Fruit fly (Drosophila melanogaster) whole organism, pupa: ENCODE measurements around the gene mmy.

Experiments used
- CG14655 ChIP-seq: fragments of 200-800 bp; sonication (Bioruptor generic); optimal IDR thresholded peaks from 3 replicates; lab custom pipeline; 2017; ENCODE audit warnings: mild to moderate bottlenecking, missing biosample characterization, missing genetic modification reagents, missing genetic modification characterization
- gl ChIP-seq: fragments of 200-800 bp; sonication (Bioruptor generic); optimal IDR thresholded peaks from 2 replicates; lab custom pipeline; 2018; ENCODE audit warnings: missing biosample characterization, mild to moderate bottlenecking, missing genetic modification characterization
- rn ChIP-seq: fragments of 200-800 bp; sonication (Bioruptor generic); IDR thresholded peaks from 2 replicates; pipeline ENCODE4 v1.3.6; 2022; ENCODE audit warnings: missing biosample characterization, missing genetic modification characterization

dm6 chr2L:6455955-6456599, 17.6 kb downstream of the mmy start, which contains the start of gene frj:
- TF ChIP-seq CG14655 (no peak), gl (tag; lab: Kevin White, UChicago) (no peak), rn (GFP tag; lab: Robert Waterston, UW) (no peak)
